Worm (Caenorhabditis elegans): ENCODE measurements around the gene lgc-39.

The lgc-39 gene

DNA sequence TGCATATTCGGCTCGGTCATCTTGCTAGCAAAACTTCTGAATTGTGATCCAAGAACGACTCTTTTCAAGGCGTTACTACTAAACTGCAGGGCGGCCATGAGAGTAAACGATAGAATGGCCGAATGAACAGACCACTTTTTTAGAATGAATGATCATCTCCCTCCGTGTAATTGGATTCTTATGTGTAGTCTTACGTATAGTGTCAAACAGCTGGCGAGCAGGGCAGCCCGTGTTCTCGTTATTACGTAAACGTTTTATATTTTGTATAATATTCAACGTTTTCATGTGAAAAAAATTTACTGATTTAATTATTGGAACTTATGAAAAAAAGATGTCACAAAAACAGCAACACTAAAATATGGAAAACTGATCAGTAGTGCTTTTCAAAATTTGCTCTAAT, 19.2 kb upstream of the lgc-39 start, which contains the start of gene F10D2.10:
F10D2.10 (minus strand) TSS at position 101 of the 400 bp plus-strand sequence.
- TF ChIP-seq dao-5 (tag; optimal IDR thresholded peaks at IDR 0.05): no peak
- no peak for TF ChIP-seq W03F9.2 (tag; optimal IDR thresholded peaks at IDR 0.05)
- no peak for TF ChIP-seq him-1 (tag; optimal IDR thresholded peaks at IDR 0.05)

DNA sequence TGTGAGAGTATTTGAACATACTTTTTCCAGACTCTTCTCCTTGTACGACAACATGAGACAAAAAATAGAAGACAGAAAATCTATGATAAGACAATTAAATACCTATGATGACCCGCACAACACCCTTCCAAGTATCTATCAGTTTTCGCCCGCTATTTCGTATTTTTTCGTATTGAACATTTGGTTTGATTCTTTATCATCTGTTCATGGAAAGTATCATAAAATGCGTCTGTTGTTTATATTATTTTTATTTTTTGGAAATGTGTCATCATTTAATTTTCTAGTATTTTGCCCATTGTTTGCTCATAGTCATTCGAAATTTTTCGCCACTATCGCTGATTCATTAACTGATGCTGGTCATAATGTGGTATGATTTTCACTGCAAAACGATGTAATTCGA, 18.2 kb upstream of the lgc-39 start, which contains the start of gene ugt-39:
ugt-39 (plus strand) TSS at position 54 of the 400 bp plus-strand sequence.
- TF ChIP-seq W03F9.2 (tag; optimal IDR thresholded peaks at IDR 0.05) (no peak), dao-5 (tag; optimal IDR thresholded peaks at IDR 0.05) (no peak), him-1 (tag; optimal IDR thresholded peaks at IDR 0.05) (no peak)

- no peak for TF ChIP-seq W03F9.2 (tag; optimal IDR thresholded peaks at IDR 0.05)
- no peak for TF ChIP-seq him-1 (tag; optimal IDR thresholded peaks at IDR 0.05)
- TF ChIP-seq dao-5 (tag; optimal IDR thresholded peaks at IDR 0.05): no peak
Observed at ce11 chrV:7159391-7159790, 15.9 kb upstream of the lgc-39 start, which contains the start of gene str-204. str-204 (plus strand) TSS chrV:7159691.

DNA sequence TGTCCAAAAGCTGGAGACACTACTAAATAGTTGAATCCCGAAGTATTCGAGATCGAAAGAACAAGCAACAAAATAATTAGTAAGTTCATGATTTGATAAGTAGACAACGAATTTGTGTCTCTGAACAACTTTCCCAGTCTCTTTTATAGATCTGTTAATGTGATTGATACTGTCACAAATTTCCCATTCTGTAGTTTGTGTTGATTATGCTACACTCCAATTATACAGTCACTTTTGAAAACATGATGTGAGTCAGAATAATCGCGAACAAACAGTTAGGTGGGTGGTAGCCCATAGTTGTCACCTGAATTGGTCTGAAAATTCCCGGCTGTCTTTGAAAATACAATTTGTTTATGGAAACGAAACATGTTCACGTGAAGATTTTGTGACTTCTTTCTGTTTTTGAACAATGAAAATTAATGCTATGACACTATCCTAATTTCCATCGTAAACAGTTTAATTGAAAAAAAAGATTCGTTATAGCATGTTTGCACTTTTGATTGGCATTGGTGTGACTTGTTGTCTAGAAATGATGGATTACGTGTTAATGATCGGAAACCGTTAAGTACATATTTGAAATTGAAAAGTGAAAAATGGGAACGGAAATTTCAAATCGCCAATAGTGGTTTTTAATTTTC, 11.7 kb upstream of the lgc-39 start, which contains the start of gene ugt-41:
ugt-41 (minus strand) TSS at position 119 of the 638 bp plus-strand sequence.
- TF ChIP-seq him-1 (tag; optimal IDR thresholded peaks at IDR 0.05) (no peak), W03F9.2 (tag; optimal IDR thresholded peaks at IDR 0.05) (no peak), dao-5 (tag; optimal IDR thresholded peaks at IDR 0.05) (no peak)

ce11 chrV:7164210-7164609, 11.1 kb upstream of the lgc-39 start, which contains the start of gene srh-83:
srh-83 (plus strand) TSS chrV:7164510.
- TF ChIP-seq W03F9.2 (tag; optimal IDR thresholded peaks at IDR 0.05) (no peak), dao-5 (tag; optimal IDR thresholded peaks at IDR 0.05) (no peak), him-1 (tag; optimal IDR thresholded peaks at IDR 0.05) (no peak)

- TF ChIP-seq dao-5 (tag; optimal IDR thresholded peaks at IDR 0.05): no peak
- no peak for TF ChIP-seq W03F9.2 (tag; optimal IDR thresholded peaks at IDR 0.05)
- TF ChIP-seq him-1 (tag; optimal IDR thresholded peaks at IDR 0.05): no peak
Observed at ce11 chrV:7166709-7167108, 8.6 kb upstream of the lgc-39 start, which contains the start of gene ugt-36. ugt-36 (plus strand) TSS chrV:7167009.

DNA sequence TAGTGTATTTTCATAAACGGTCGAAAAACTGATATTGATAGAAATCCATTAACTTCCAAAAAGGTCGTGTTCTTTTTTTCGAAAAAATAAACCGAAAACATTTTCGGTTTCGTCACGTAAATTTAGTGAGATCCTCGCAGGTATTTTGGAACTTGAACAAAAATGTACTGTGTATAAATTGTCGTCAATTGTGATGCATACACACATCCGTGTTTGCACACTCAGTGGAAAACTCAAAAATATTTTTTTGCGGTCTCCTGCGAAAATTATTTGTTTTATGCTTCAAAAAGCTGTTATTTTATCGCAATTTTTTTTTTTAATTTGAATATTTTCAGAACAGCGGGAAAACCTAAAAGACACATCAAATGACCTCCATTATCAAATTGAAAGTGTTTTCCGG, 3.5 kb downstream of the lgc-39 start, which contains the start of gene cpsf-2:
cpsf-2 (plus strand) TSS at position 330 of the 400 bp plus-strand sequence.
- TF ChIP-seq dao-5 (tag; optimal IDR thresholded peaks at IDR 0.05) (no peak), W03F9.2 (tag; optimal IDR thresholded peaks at IDR 0.05) (no peak), him-1 (tag; optimal IDR thresholded peaks at IDR 0.05) (no peak)

ce11 chrV:7184549-7184948, 9.2 kb downstream of the lgc-39 start, which contains the start of gene pitr-5:
pitr-5 (plus strand) TSS chrV:7184849.
- TF ChIP-seq dao-5 (tag; optimal IDR thresholded peaks at IDR 0.05): no peak
- no peak for TF ChIP-seq him-1 (tag; optimal IDR thresholded peaks at IDR 0.05)
- no peak for TF ChIP-seq W03F9.2 (tag; optimal IDR thresholded peaks at IDR 0.05)

- TF ChIP-seq him-1 (tag; optimal IDR thresholded peaks at IDR 0.05) (no peak), W03F9.2 (tag; optimal IDR thresholded peaks at IDR 0.05) (no peak), dao-5 (tag; optimal IDR thresholded peaks at IDR 0.05) (no peak)
Observed at ce11 chrV:7186599-7186998, 11.3 kb downstream of the lgc-39 start.

ce11 chrV:7187295-7187694, 12.0 kb downstream of the lgc-39 start:
- TF ChIP-seq dao-5 (tag; optimal IDR thresholded peaks at IDR 0.05) (no peak), him-1 (tag; optimal IDR thresholded peaks at IDR 0.05) (no peak), W03F9.2 (tag; optimal IDR thresholded peaks at IDR 0.05) (no peak)

DNA sequence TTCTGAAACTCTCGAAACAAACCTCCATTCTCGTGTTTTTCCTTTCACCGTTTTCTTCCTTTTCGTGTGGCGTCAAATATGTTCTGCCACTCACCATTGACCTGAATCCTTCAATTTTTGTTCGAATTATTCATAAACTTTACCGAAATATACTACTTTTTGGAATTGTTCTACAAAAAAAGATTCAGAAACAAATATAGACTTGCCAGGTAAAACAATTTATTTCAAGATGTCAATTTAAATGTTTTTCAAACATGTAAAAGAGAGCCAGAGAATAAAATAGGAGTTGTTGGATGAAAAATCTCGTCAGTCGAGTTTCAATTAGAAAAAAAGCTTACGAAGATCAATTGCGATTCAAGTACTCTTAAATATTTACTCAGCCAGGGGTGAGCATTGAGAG, 18.3 kb downstream of the lgc-39 start, which contains the start of gene F09G2.8:
F09G2.8 (minus strand) TSS at position 101 of the 400 bp plus-strand sequence.
- no peak for TF ChIP-seq W03F9.2 (tag; optimal IDR thresholded peaks at IDR 0.05)
- no peak for TF ChIP-seq dao-5 (tag; optimal IDR thresholded peaks at IDR 0.05)

ce11 chrV:7194818-7195217, 19.5 kb downstream of the lgc-39 start:
- TF ChIP-seq W03F9.2 (tag; optimal IDR thresholded peaks at IDR 0.05) (no peak), him-1 (tag; optimal IDR thresholded peaks at IDR 0.05) (no peak), dao-5 (tag; optimal IDR thresholded peaks at IDR 0.05) (no peak)

ce11 chrV:7196037-7196436, 20.7 kb downstream of the lgc-39 start, which contains the start of gene attf-2:
attf-2 (minus strand) TSS chrV:7196137.
- TF ChIP-seq him-1 (tag; optimal IDR thresholded peaks at IDR 0.05) (no peak), dao-5 (tag; optimal IDR thresholded peaks at IDR 0.05) (no peak), W03F9.2 (tag; optimal IDR thresholded peaks at IDR 0.05) (no peak)

ce11 chrV:7196498-7196966, 21.2 kb downstream of the lgc-39 start, which contains the start of gene F09G2.2:
F09G2.2 (plus strand) TSS chrV:7196916.
- peak; percentile 93 for TF ChIP-seq W03F9.2 (tag; optimal IDR thresholded peaks at IDR 0.05)
- peak; percentile 52 for TF ChIP-seq him-1 (tag; optimal IDR thresholded peaks at IDR 0.05)
- TF ChIP-seq dao-5 (tag; optimal IDR thresholded peaks at IDR 0.05): no peak

Measured in whole organism, L4/young adult.